Worm (Caenorhabditis elegans): ENCODE results near the gene cyn-11.

- no peak for TF ChIP-seq fos-1 (tag; optimal IDR thresholded peaks at IDR 0.05)
- no peak for TF ChIP-seq unc-62 (GFP tag; optimal IDR thresholded peaks at IDR 0.05)
- no peak for TF ChIP-seq ztf-11 (tag; optimal IDR thresholded peaks at IDR 0.05)
- no peak for TF ChIP-seq ceh-82 (tag; optimal IDR thresholded peaks at IDR 0.05)
- no peak for TF ChIP-seq isw-1 (GFP tag; IDR thresholded peaks at IDR 0.05)
- no peak for TF ChIP-seq nhr-11 (tag; optimal IDR thresholded peaks at IDR 0.05)
- no peak for TF ChIP-seq swsn-7 (tag; optimal IDR thresholded peaks at IDR 0.05)
- no peak for TF ChIP-seq unc-30 (tag; optimal IDR thresholded peaks at IDR 0.05)
- TF ChIP-seq aly-2 (tag; optimal IDR thresholded peaks at IDR 0.05), result no peak
- no peak for TF ChIP-seq nhr-237 (tag; optimal IDR thresholded peaks at IDR 0.05)
Measured at ce11 chrII:8675369-8675768, 40.7 kb downstream of the cyn-11 start.
